Worm (Caenorhabditis elegans) whole organism, L4 larva: ENCODE data around the gene skr-18.

Source experiments
- aly-2 ChIP-seq: sonication (generic microtip); optimal IDR thresholded peaks from 2 replicates; lab custom pipeline; 2018; ENCODE audit warnings: missing biosample characterization, missing genetic modification characterization
- hif-1 ChIP-seq, 2 experiments: sonication (generic microtip); optimal IDR thresholded peaks; 2 replicates each; lab custom pipeline; 2016 to 2017; ENCODE audit warnings: missing compliant biosample characterization in 2 of 2, missing genetic modification characterization in 2 of 2, missing genetic modification reagents in 2 of 2, missing genotype in 2 of 2, mild to moderate bottlenecking in 1 of 2
- mdt-29 ChIP-seq: fragments of 200-800 bp; sonication (Bioruptor generic); IDR thresholded peaks from 2 replicates; pipeline ENCODE4 v1.3.6; 2022; ENCODE audit warnings: missing genetic modification reagents, missing genetic modification characterization, missing compliant biosample characterization
- tag-97 ChIP-seq: fragments of 200-800 bp; sonication (Bioruptor generic); IDR thresholded peaks from 2 replicates; pipeline ENCODE4 v1.3.6; 2022; ENCODE audit warnings: missing genetic modification characterization, missing compliant biosample characterization
- unc-62 ChIP-seq, 3 experiments: fragments of 150-350 bp in 1 of 3; sonication (generic microtip); optimal IDR thresholded peaks in 2 of 3; peaks in 1 of 3; 1 replicate in 1 of 3; 2 replicates in 2 of 3; lab custom pipeline; 2014 to 2017; ENCODE audit warnings: missing biosample characterization in 3 of 3, missing genetic modification characterization in 3 of 3, missing genetic modification reagents in 3 of 3, missing genotype in 1 of 3
- zfp-2 ChIP-seq: sonication (generic microtip); optimal IDR thresholded peaks from 2 replicates; lab custom pipeline; 2016; ENCODE audit warnings: mild to moderate bottlenecking, missing genetic modification characterization, missing compliant biosample characterization

DNA sequence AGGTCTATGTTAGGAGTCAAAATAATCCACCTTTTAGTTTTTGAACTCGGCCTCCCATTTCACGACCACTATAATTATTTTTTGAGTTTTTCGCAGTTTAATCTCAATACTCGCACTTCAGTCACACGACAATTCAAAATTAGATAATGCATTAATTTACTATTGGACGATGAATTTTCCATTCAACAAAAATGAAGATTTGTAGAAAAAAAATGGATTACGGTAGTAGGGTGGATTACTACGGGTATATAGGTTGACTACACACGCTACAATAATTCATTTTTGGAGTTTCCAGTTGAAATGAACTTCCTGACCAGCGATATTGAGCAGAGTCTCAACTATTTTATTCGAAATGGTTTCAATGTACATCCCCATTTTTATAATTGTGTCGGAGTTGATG lies 38.8 kb downstream of the skr-18 start, which contains the start of gene srt-23:
- TF ChIP-seq aly-2 (tag; lab: Kevin White, UChicago) (no peak), unc-62 (GFP tag; optimal IDR thresholded peaks at IDR 0.05 in 1 of 2; lab: Kevin White, UChicago) (no peak), unc-62 (tag; optimal IDR thresholded peaks at IDR 0.05; lab: Kevin White, UChicago) (no peak), tag-97 (GFP tag; lab: Robert Waterston, UW) (no peak), mdt-29 (GFP tag; lab: Robert Waterston, UW) (no peak), zfp-2 (no peak), hif-1 (tag; optimal IDR thresholded peaks at IDR 0.05; lab: Kevin White, UChicago) (no peak)
